Fruit fly (Drosophila melanogaster) whole organism, embryonic: ENCODE measurements around the gene CG31223.

Experiments
- Ada2b ChIP-seq: fragments of 200-800 bp; sonication (Bioruptor generic); IDR thresholded peaks from 2 replicates; pipeline ENCODE4 v1.3.6; 2022; ENCODE audit warnings: missing biosample characterization, missing genetic modification characterization
- Blimp-1 ChIP-seq: fragments of 200-800 bp; sonication (Bioruptor generic); optimal IDR thresholded peaks from 3 replicates; lab custom pipeline; 2018; ENCODE audit warnings: missing biosample characterization, missing genetic modification characterization, mild to moderate bottlenecking, moderate library complexity, missing genetic modification reagents
- BtbVII ChIP-seq: fragments of 200-800 bp; sonication (Bioruptor generic); optimal IDR thresholded peaks from 3 replicates; lab custom pipeline; 2017; ENCODE audit warnings: missing biosample characterization, mild to moderate bottlenecking, missing genetic modification characterization
- CG10543 ChIP-seq: fragments of 200-800 bp; sonication (Bioruptor generic); optimal IDR thresholded peaks from 3 replicates; lab custom pipeline; 2017; ENCODE audit warnings: missing biosample characterization, mild to moderate bottlenecking, missing genetic modification characterization, moderate library complexity
- CG12236 ChIP-seq: fragments of 200-800 bp; sonication (Bioruptor generic); optimal IDR thresholded peaks from 2 replicates; lab custom pipeline; 2016; ENCODE audit warnings: missing biosample characterization, missing genetic modification characterization
- CG12942 ChIP-seq: fragments of 200-800 bp; sonication (Bioruptor generic); optimal IDR thresholded peaks from 3 replicates; lab custom pipeline; 2016; ENCODE audit warnings: missing biosample characterization, missing genetic modification characterization
- CG15011 ChIP-seq: fragments of 200-800 bp; sonication (Bioruptor generic); optimal IDR thresholded peaks from 3 replicates; lab custom pipeline; 2018; ENCODE audit warnings: missing biosample characterization, mild to moderate bottlenecking, missing genetic modification characterization
- CG17359 ChIP-seq: fragments of 200-800 bp; sonication (Bioruptor generic); optimal IDR thresholded peaks from 3 replicates; lab custom pipeline; 2018; ENCODE audit warnings: missing biosample characterization, mild to moderate bottlenecking, missing genetic modification characterization, moderate library complexity
- CG17385 ChIP-seq: fragments of 200-800 bp; sonication (Bioruptor generic); optimal IDR thresholded peaks from 3 replicates; lab custom pipeline; 2018; ENCODE audit warnings: missing biosample characterization, mild to moderate bottlenecking, missing genetic modification characterization
- CG1792 ChIP-seq: fragments of 200-800 bp; sonication (Bioruptor generic); optimal IDR thresholded peaks from 2 replicates; lab custom pipeline; 2016; ENCODE audit warnings: missing biosample characterization, missing genetic modification characterization
- CG30403 ChIP-seq: fragments of 200-800 bp; sonication (Bioruptor generic); optimal IDR thresholded peaks from 3 replicates; lab custom pipeline; 2016; ENCODE audit warnings: missing biosample characterization, missing genetic modification characterization
- CG31388 ChIP-seq: fragments of 200-800 bp; sonication (Bioruptor generic); optimal IDR thresholded peaks from 2 replicates; lab custom pipeline; 2016; ENCODE audit warnings: missing biosample characterization, missing genetic modification characterization
- CG32767 ChIP-seq: fragments of 200-800 bp; sonication (Bioruptor generic); IDR thresholded peaks from 2 replicates; pipeline ENCODE4 v1.3.6; 2022; ENCODE audit warnings: missing biosample characterization, missing genetic modification characterization
- CG5180 ChIP-seq: fragments of 200-800 bp; sonication (Bioruptor generic); optimal IDR thresholded peaks from 3 replicates; lab custom pipeline; 2017; ENCODE audit warnings: missing biosample characterization, missing genetic modification characterization, mild to moderate bottlenecking, moderate library complexity, missing genetic modification reagents
- CG6683 ChIP-seq: fragments of 200-800 bp; sonication (Bioruptor generic); optimal IDR thresholded peaks from 2 replicates; lab custom pipeline; 2017; ENCODE audit warnings: missing biosample characterization, mild to moderate bottlenecking, missing genetic modification characterization, missing genetic modification reagents
- CG6791 ChIP-seq: fragments of 200-800 bp; sonication (Bioruptor generic); IDR thresholded peaks from 3 replicates; pipeline ENCODE4 v1.3.6; 2022; ENCODE audit warnings: missing biosample characterization, missing genetic modification characterization; ENCODE audit not compliant: partially characterized antibody
- CG7556 ChIP-seq: fragments of 200-800 bp; sonication (Bioruptor generic); optimal IDR thresholded peaks from 2 replicates; lab custom pipeline; 2017; ENCODE audit warnings: missing biosample characterization, mild to moderate bottlenecking, missing genetic modification characterization
- CG8944 ChIP-seq: fragments of 200-800 bp; sonication (Bioruptor generic); optimal IDR thresholded peaks from 3 replicates; lab custom pipeline; 2016; ENCODE audit warnings: missing biosample characterization, missing genetic modification characterization
- CG9727 ChIP-seq: fragments of 200-800 bp; sonication (Bioruptor generic); optimal IDR thresholded peaks from 3 replicates; lab custom pipeline; 2017; ENCODE audit warnings: missing biosample characterization, mild to moderate bottlenecking, missing genetic modification characterization
- CkIIα-i1 ChIP-seq: fragments of 200-800 bp; sonication (Bioruptor generic); IDR thresholded peaks from 2 replicates; pipeline ENCODE4 v1.3.6; 2022; ENCODE audit warnings: missing biosample characterization, missing genetic modification characterization
- D19A ChIP-seq: fragments of 200-800 bp; optimal IDR thresholded peaks from 3 replicates; lab custom pipeline; 2019; ENCODE audit warnings: missing biosample characterization, mild to moderate bottlenecking, missing genetic modification characterization, moderate library complexity
- MESR4 ChIP-seq: fragments of 200-800 bp; sonication (Bioruptor generic); optimal IDR thresholded peaks from 2 replicates; lab custom pipeline; 2018; ENCODE audit warnings: missing biosample characterization, mild to moderate bottlenecking, missing genetic modification characterization, moderate library complexity
- Nf-YC ChIP-seq: fragments of 200-800 bp; optimal IDR thresholded peaks from 3 replicates; lab custom pipeline; 2019; ENCODE audit warnings: missing biosample characterization, mild to moderate bottlenecking, missing genetic modification characterization, moderate library complexity
- Oli ChIP-seq: fragments of 200-800 bp; sonication (Bioruptor generic); optimal IDR thresholded peaks from 2 replicates; lab custom pipeline; 2018; ENCODE audit warnings: missing biosample characterization, mild to moderate bottlenecking, missing genetic modification characterization, moderate library complexity
- Taf1 ChIP-seq: fragments of 200-800 bp; sonication (Bioruptor generic); IDR thresholded peaks from 2 replicates; pipeline ENCODE4 v1.3.6; 2022; ENCODE audit warnings: missing biosample characterization, missing genetic modification characterization
- Tbp ChIP-seq: fragments of >200 bp; optimal IDR thresholded peaks from 2 replicates; lab custom pipeline; 2018; ENCODE audit warnings: missing biosample characterization, missing genetic modification characterization
- abd-A ChIP-seq: fragments of 200-800 bp; sonication (Bioruptor generic); optimal IDR thresholded peaks from 3 replicates; lab custom pipeline; 2019; ENCODE audit warnings: missing biosample characterization, mild to moderate bottlenecking, missing genetic modification characterization, moderate library complexity
- cg ChIP-seq: fragments of 200-800 bp; sonication (Bioruptor generic); optimal IDR thresholded peaks from 3 replicates; lab custom pipeline; 2019; ENCODE audit warnings: missing biosample characterization, mild to moderate bottlenecking, missing genetic modification characterization, moderate library complexity
- chinmo ChIP-seq: fragments of 200-800 bp; sonication (Bioruptor generic); IDR thresholded peaks from 4 replicates; pipeline ENCODE4 v1.3.6; 2022; ENCODE audit warnings: missing biosample characterization, missing genetic modification characterization; ENCODE audit not compliant: partially characterized antibody
- corto ChIP-seq: fragments of 200-800 bp; sonication (Bioruptor generic); optimal IDR thresholded peaks from 2 replicates; lab custom pipeline; 2016; ENCODE audit warnings: missing biosample characterization, mild to moderate bottlenecking, missing genetic modification characterization, moderate library complexity
- dati ChIP-seq: fragments of 200-800 bp; sonication (Bioruptor generic); IDR thresholded peaks from 2 replicates; pipeline ENCODE4 v1.3.6; 2022; ENCODE audit warnings: missing biosample characterization, missing genetic modification characterization
- dm ChIP-seq: fragments of 200-800 bp; sonication (Bioruptor generic); optimal IDR thresholded peaks from 3 replicates; lab custom pipeline; 2016; ENCODE audit warnings: missing biosample characterization, missing genetic modification characterization
- ewg ChIP-seq: fragments of 200-800 bp; sonication (Bioruptor generic); optimal IDR thresholded peaks from 3 replicates; lab custom pipeline; 2017; ENCODE audit warnings: mild to moderate bottlenecking, missing biosample characterization, missing genetic modification reagents, missing genetic modification characterization
- eyg ChIP-seq: fragments of 200-800 bp; sonication (Bioruptor generic); optimal IDR thresholded peaks from 3 replicates; lab custom pipeline; 2016; ENCODE audit warnings: missing biosample characterization, missing genetic modification characterization
- gcm ChIP-seq: fragments of 200-800 bp; sonication (Bioruptor generic); optimal IDR thresholded peaks from 2 replicates; lab custom pipeline; 2019; ENCODE audit warnings: missing biosample characterization, mild to moderate bottlenecking, missing genetic modification characterization, moderate library complexity
- h ChIP-seq: fragments of >200 bp; optimal IDR thresholded peaks from 2 replicates; lab custom pipeline; 2017
- hth ChIP-seq: fragments of >200 bp; optimal IDR thresholded peaks from 2 replicates; lab custom pipeline; 2017; ENCODE audit warnings: inconsistent platforms
- nmo ChIP-seq: fragments of 200-800 bp; sonication (Bioruptor generic); optimal IDR thresholded peaks from 2 replicates; lab custom pipeline; 2018; ENCODE audit warnings: missing biosample characterization, mild to moderate bottlenecking, missing genetic modification characterization, moderate library complexity
- pzg ChIP-seq: fragments of 200-800 bp; sonication (Bioruptor generic); optimal IDR thresholded peaks from 3 replicates; lab custom pipeline; 2018; ENCODE audit warnings: missing biosample characterization, mild to moderate bottlenecking, missing genetic modification characterization, moderate library complexity
- row ChIP-seq: fragments of 200-800 bp; sonication (Bioruptor generic); IDR thresholded peaks from 3 replicates; pipeline ENCODE4 v1.3.6; 2022; ENCODE audit warnings: missing biosample characterization, missing genetic modification characterization
- sd ChIP-seq: fragments of 200-800 bp; sonication (Bioruptor generic); optimal IDR thresholded peaks from 3 replicates; lab custom pipeline; 2018; ENCODE audit warnings: missing biosample characterization, mild to moderate bottlenecking, missing genetic modification characterization, moderate library complexity
- sna ChIP-seq: fragments of 200-800 bp; sonication (Bioruptor generic); IDR thresholded peaks from 2 replicates; pipeline ENCODE4 v1.3.6; 2022; ENCODE audit warnings: missing biosample characterization, missing genetic modification characterization; ENCODE audit not compliant: partially characterized antibody
- tio ChIP-seq: fragments of 200-800 bp; sonication (Bioruptor generic); optimal IDR thresholded peaks from 2 replicates; lab custom pipeline; 2017; ENCODE audit warnings: missing biosample characterization, missing genetic modification characterization, inconsistent platforms
- tup ChIP-seq: fragments of 200-800 bp; sonication (Bioruptor generic); optimal IDR thresholded peaks from 2 replicates; lab custom pipeline; 2016; ENCODE audit warnings: missing biosample characterization, mild to moderate bottlenecking, missing genetic modification characterization, moderate library complexity
- unpg ChIP-seq: fragments of 200-800 bp; sonication (Bioruptor generic); optimal IDR thresholded peaks from 3 replicates; lab custom pipeline; 2018; ENCODE audit warnings: missing biosample characterization, mild to moderate bottlenecking, missing genetic modification characterization, moderate library complexity
- vfl ChIP-seq: fragments of 200-800 bp; sonication (Bioruptor generic); optimal IDR thresholded peaks from 2 replicates; lab custom pipeline; 2016; ENCODE audit warnings: missing biosample characterization, missing genetic modification characterization
- vvl ChIP-seq: fragments of 200-800 bp; sonication (Bioruptor generic); IDR thresholded peaks from 2 replicates; pipeline ENCODE4 v1.3.6; 2022; ENCODE audit warnings: missing biosample characterization, missing genetic modification characterization
- yki ChIP-seq: fragments of >200 bp; optimal IDR thresholded peaks from 3 replicates; lab custom pipeline; 2018
- z ChIP-seq: fragments of 200-800 bp; sonication (Bioruptor generic); IDR thresholded peaks from 3 replicates; pipeline ENCODE4 v1.3.6; 2022; ENCODE audit warnings: missing biosample characterization, missing genetic modification characterization

Gene CG31223

dm6 chr3R:20832689-20833524 lies 2.0 kb downstream of the CG31223 start, which contains the start of gene Synd (continued):
- TF ChIP-seq z (GFP tag; lab: Robert Waterston, UW) (no peak), Nf-YC (tag; lab: Kevin White, UChicago) (peak; percentile 41), nmo (GFP tag; lab: Kevin White, UChicago) (peak; percentile 56), CG7556 (GFP tag; lab: Kevin White, UChicago) (peak; percentile 20), yki (lab: Kevin White, UChicago) (no peak), MESR4 (GFP tag; lab: Kevin White, UChicago) (peak; percentile 92), row (GFP tag; lab: Robert Waterston, UW) (peak; percentile 46; the same call in 2 of the 3 replicates), vvl (0 out of 2 replicates have a peak, but pooled peaks have one; percentile 6), Blimp-1 (GFP tag; lab: Kevin White, UChicago) (no peak), tio (GFP tag; lab: Kevin White, UChicago) (no peak), CG17385 (GFP tag; lab: Kevin White, UChicago) (peak; percentile 20), D19A (tag; lab: Kevin White, UChicago) (peak; percentile 22), unpg (GFP tag; lab: Kevin White, UChicago) (no peak), cg (GFP tag; lab: Kevin White, UChicago) (peak; percentile 96), CG6683 (GFP tag; lab: Kevin White, UChicago) (peak; percentile 5), Oli (no peak), h (lab: Kevin White, UChicago) (no peak), CG8944 (GFP tag; lab: Kevin White, UChicago) (no peak), CG1792 (GFP tag; lab: Kevin White, UChicago) (no peak), pzg (GFP tag; lab: Kevin White, UChicago) (peak; percentile 78), Tbp (GFP tag; lab: Kevin White, UChicago) (peak; percentile 19), Taf1 (GFP tag; lab: Robert Waterston, UW) (no peak), CG5180 (peak; percentile 34), hth (no peak), BtbVII (GFP tag; lab: Kevin White, UChicago) (peak; percentile 69), CG31388 (GFP tag; lab: Kevin White, UChicago) (no peak), ewg (GFP tag; lab: Kevin White, UChicago) (no peak), vfl (no peak), CG12942 (GFP tag; lab: Kevin White, UChicago) (no peak), CG10543 (GFP tag; lab: Kevin White, UChicago) (peak; percentile 68), CG6791 (GFP tag; lab: Robert Waterston, UW) (no peak), sna (GFP tag; lab: Robert Waterston, UW) (0 out of 2 replicates have a peak, but pooled peaks have one; percentile 26), eyg (GFP tag; lab: Kevin White, UChicago) (no peak), dati (GFP tag; lab: Robert Waterston, UW) (no peak), dm (GFP tag; lab: Kevin White, UChicago) (no peak), corto (GFP tag; lab: Kevin White, UChicago) (no peak), CG32767 (GFP tag; lab: Robert Waterston, UW) (no peak), CG12236 (GFP tag; lab: Kevin White, UChicago) (no peak), CG9727 (GFP tag; lab: Kevin White, UChicago) (no peak), sd (tag; lab: Kevin White, UChicago) (peak; percentile 98), gcm (peak; percentile 7), CG17359 (tag; lab: Kevin White, UChicago) (peak; percentile 6), Ada2b (GFP tag; lab: Robert Waterston, UW) (no peak), CG15011 (GFP tag; lab: Kevin White, UChicago) (no peak), chinmo (GFP tag; lab: Robert Waterston, UW) (0 out of 4 replicates have a peak, but pooled peaks have one; percentile 38), CG30403 (GFP tag; lab: Kevin White, UChicago) (no peak), CkIIα-i1 (GFP tag; lab: Robert Waterston, UW) (no peak), tup (no peak), abd-A (tag; lab: Kevin White, UChicago) (peak; percentile 29)
